Fruit fly (Drosophila melanogaster): ENCODE data around the gene fig.

- TF ChIP-seq Myc (optimal IDR thresholded peaks at IDR 0.05) (no peak), psq (optimal IDR thresholded peaks at IDR 0.05) (no peak), insv (optimal IDR thresholded peaks at IDR 0.05) (no peak), Sin3A (optimal IDR thresholded peaks at IDR 0.05) (no peak), h (optimal IDR thresholded peaks at IDR 0.05) (no peak)
These were observed 3.0 kb upstream of the fig start for dm6 chr3R:29783210-29783609.

All from Kc167 (cell line).